Worm (Caenorhabditis elegans): ENCODE measurements around the gene twk-36.

Gene twk-36

ce11 chrV:17765077-17765476, 18.2 kb upstream of the twk-36 start, which contains the start of the genes C47A10.16 and srh-283:
Gene C47A10.16, minus strand, starts transcription at chrV:17765177.
Gene srh-283, plus strand, starts transcription at chrV:17765348.
- no peak for TF ChIP-seq unc-42 (tag; optimal IDR thresholded peaks at IDR 0.05)
- TF ChIP-seq dmd-4 (tag; optimal IDR thresholded peaks at IDR 0.05; ENCODE audit: borderline replicate concordance) = no peak
- TF ChIP-seq Y22D7AL.16 (tag; optimal IDR thresholded peaks at IDR 0.05) = no peak
- TF ChIP-seq F13H6.1 (tag; optimal IDR thresholded peaks at IDR 0.05) = no peak
- no peak for TF ChIP-seq sox-2 (GFP tag; IDR thresholded peaks at IDR 0.05)
- TF ChIP-seq sox-4 (tag; optimal IDR thresholded peaks at IDR 0.05) = no peak

ce11 chrV:17755592-17755991, 8.7 kb upstream of the twk-36 start, which contains the start of gene pgp-9:
Gene pgp-9, plus strand, starts transcription at chrV:17755892.
- no peak for TF ChIP-seq C38D4.7 (GFP tag; optimal IDR thresholded peaks at IDR 0.05)
- no peak for TF ChIP-seq sox-4 (tag; optimal IDR thresholded peaks at IDR 0.05)
- TF ChIP-seq rnt-1 (tag; optimal IDR thresholded peaks at IDR 0.05) = no peak
- no peak for TF ChIP-seq gmeb-2 (tag; optimal IDR thresholded peaks at IDR 0.05)
- TF ChIP-seq unc-3 (GFP tag; conservative IDR thresholded peaks at IDR 0.05) = no peak
- no peak for TF ChIP-seq unc-3 (tag; optimal IDR thresholded peaks at IDR 0.05)
- no peak for TF ChIP-seq ceh-45 (GFP tag; IDR thresholded peaks at IDR 0.05)
- TF ChIP-seq tbx-2 (tag; optimal IDR thresholded peaks at IDR 0.05) = no peak
- no peak for TF ChIP-seq nhr-11 (tag; optimal IDR thresholded peaks at IDR 0.05)

- TF ChIP-seq ceh-24 (tag; optimal IDR thresholded peaks at IDR 0.05) = no peak
- TF ChIP-seq pax-1 (tag; optimal IDR thresholded peaks at IDR 0.05) = no peak
- no peak for TF ChIP-seq F13H6.1 (tag; optimal IDR thresholded peaks at IDR 0.05)
- no peak for TF ChIP-seq hlh-15 (tag; optimal IDR thresholded peaks at IDR 0.05)
- TF ChIP-seq pag-3 (tag; optimal IDR thresholded peaks at IDR 0.05; ENCODE audit: borderline replicate concordance) = no peak
- TF ChIP-seq che-1 (tag; optimal IDR thresholded peaks at IDR 0.05) = no peak
- TF ChIP-seq ceh-19 (GFP tag; optimal IDR thresholded peaks at IDR 0.05) = no peak
- no peak for TF ChIP-seq ahr-1 (tag; optimal IDR thresholded peaks at IDR 0.05)
- no peak for TF ChIP-seq madf-2 (tag; optimal IDR thresholded peaks at IDR 0.05)
- TF ChIP-seq nhr-11 (tag; optimal IDR thresholded peaks at IDR 0.05) = no peak
- no peak for TF ChIP-seq elt-2 (tag; optimal IDR thresholded peaks at IDR 0.05)
- TF ChIP-seq pqm-1 (tag; optimal IDR thresholded peaks at IDR 0.05) = no peak
- no peak for TF ChIP-seq ceh-9 (tag; optimal IDR thresholded peaks at IDR 0.05)
- TF ChIP-seq ceh-45 (GFP tag; IDR thresholded peaks at IDR 0.05) = no peak
- TF ChIP-seq mec-3 (tag; optimal IDR thresholded peaks at IDR 0.05; ENCODE audit: borderline replicate concordance) = no peak
- no peak for TF ChIP-seq T23F11.4 (GFP tag; optimal IDR thresholded peaks at IDR 0.05)
- TF ChIP-seq ztf-16 (tag; optimal IDR thresholded peaks at IDR 0.05) = no peak
- TF ChIP-seq ceh-2 (tag; optimal IDR thresholded peaks at IDR 0.05) = no peak
Measured at ce11 chrV:17754999-17755398, 8.1 kb upstream of the twk-36 start.

- TF ChIP-seq hlh-6 (tag; optimal IDR thresholded peaks at IDR 0.05) = no peak
- no peak for TF ChIP-seq ceh-6 (GFP tag; optimal IDR thresholded peaks at IDR 0.05)
- TF ChIP-seq unc-86 (tag; optimal IDR thresholded peaks at IDR 0.05) = no peak
- TF ChIP-seq ceh-19 (GFP tag; optimal IDR thresholded peaks at IDR 0.05) = no peak
- no peak for TF ChIP-seq madf-2 (tag; optimal IDR thresholded peaks at IDR 0.05)
- TF ChIP-seq pax-1 (tag; optimal IDR thresholded peaks at IDR 0.05) = no peak
- no peak for TF ChIP-seq fax-1 (tag; optimal IDR thresholded peaks at IDR 0.05)
- TF ChIP-seq ceh-2 (tag; optimal IDR thresholded peaks at IDR 0.05) = no peak
- TF ChIP-seq ceh-48 (tag; optimal IDR thresholded peaks at IDR 0.05) = no peak
- TF ChIP-seq C08G9.2 (tag; optimal IDR thresholded peaks at IDR 0.05) = no peak
- no peak for TF ChIP-seq gmeb-2 (tag; optimal IDR thresholded peaks at IDR 0.05)
- no peak for TF ChIP-seq ceh-45 (GFP tag; IDR thresholded peaks at IDR 0.05)
- no peak for TF ChIP-seq sox-2 (GFP tag; IDR thresholded peaks at IDR 0.05)
- TF ChIP-seq rnt-1 (tag; optimal IDR thresholded peaks at IDR 0.05) = no peak
- no peak for TF ChIP-seq hlh-15 (tag; optimal IDR thresholded peaks at IDR 0.05)
- TF ChIP-seq odd-2 (tag; optimal IDR thresholded peaks at IDR 0.05) = no peak
Measured at ce11 chrV:17752340-17752739, 5.5 kb upstream of the twk-36 start.

Data from whole organism, late embryonic.